Fruit fly (Drosophila melanogaster): ENCODE data around the gene kst.

kst gene

DNA sequence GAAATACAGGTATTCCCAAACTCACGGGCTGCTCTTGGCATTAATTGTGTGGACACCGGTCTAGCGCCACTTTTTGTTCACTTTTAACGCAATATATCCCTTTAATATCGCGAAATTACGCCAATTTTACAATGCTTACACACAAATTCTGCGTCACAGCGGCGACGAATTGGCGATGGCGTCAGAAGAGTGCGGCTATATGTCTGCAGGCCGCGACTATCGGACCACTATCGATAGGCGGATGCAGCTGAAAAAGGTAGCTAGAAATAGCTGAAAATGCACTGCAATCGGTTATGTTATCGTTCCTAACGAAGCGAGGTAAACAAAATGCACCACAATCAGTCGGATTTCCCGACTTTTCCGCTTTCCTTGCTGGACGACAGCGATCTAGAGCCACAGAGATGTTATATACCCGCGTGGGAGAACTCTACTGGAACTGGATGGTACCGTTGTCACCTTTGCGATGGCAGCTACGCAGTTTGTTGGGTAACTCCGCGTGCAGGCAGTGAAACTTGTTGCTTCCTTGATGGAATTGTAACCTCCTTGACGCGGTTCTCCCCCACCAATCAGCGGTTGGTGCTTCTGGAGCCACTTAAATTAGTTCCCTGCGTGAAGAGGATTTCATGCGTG is 37.4 kb downstream of the kst start, which contains the start of the genes Ythdc1 and CG12010 (continued):
- TF ChIP-seq CG3407 (GFP tag; optimal IDR thresholded peaks at IDR 0.05) (no peak), Ssrp (tag; optimal IDR thresholded peaks at IDR 0.05) (no peak), CG1792 (GFP tag; optimal IDR thresholded peaks at IDR 0.05) (no peak), CG11504 (tag; optimal IDR thresholded peaks at IDR 0.05) (no peak), klu (GFP tag; IDR thresholded peaks at IDR 0.05) (peak; percentile 6; the same call in 1 of the 2 replicates), CG32532 (GFP tag; IDR thresholded peaks at IDR 0.05) (peak; percentile 43; the same call in 1 of the 2 replicates), CG7963 (GFP tag; IDR thresholded peaks at IDR 0.05; ENCODE audit: partially characterized antibody) (peak; percentile 95), CG17912 (GFP tag; optimal IDR thresholded peaks at IDR 0.05) (peak; percentile 23), CG9797 (GFP tag; optimal IDR thresholded peaks at IDR 0.05) (peak; percentile 41), CG12236 (GFP tag; optimal IDR thresholded peaks at IDR 0.05) (no peak), MBD-R2 (GFP tag; IDR thresholded peaks at IDR 0.05) (peak; percentile 91), stwl (tag; optimal IDR thresholded peaks at IDR 0.05) (peak; percentile 77), bbx (GFP tag; IDR thresholded peaks at IDR 0.05; ENCODE audit: partially characterized antibody) (peak; percentile 93), al (GFP tag; IDR thresholded peaks at IDR 0.05) (no peak), Ets97D (GFP tag; optimal IDR thresholded peaks at IDR 0.05) (peak; percentile 30), corto (GFP tag; optimal IDR thresholded peaks at IDR 0.05) (no peak), CG3838 (GFP tag; optimal IDR thresholded peaks at IDR 0.05) (no peak), pzg (GFP tag; optimal IDR thresholded peaks at IDR 0.05) (peak; percentile 92), vvl (GFP tag; IDR thresholded peaks at IDR 0.05) (peak; percentile 36; the same call in 1 of the 2 replicates), CG9817 (tag; optimal IDR thresholded peaks at IDR 0.05) (no peak), MESR4 (GFP tag; optimal IDR thresholded peaks at IDR 0.05) (peak; percentile 95), otp (GFP tag; IDR thresholded peaks at IDR 0.05) (no peak), tna (GFP tag; IDR thresholded peaks at IDR 0.05; ENCODE audit: partially characterized antibody) (peak; percentile 90), CG12299 (tag; optimal IDR thresholded peaks at IDR 0.05) (no peak), CG14710 (tag; optimal IDR thresholded peaks at IDR 0.05) (peak; percentile 63), chm (GFP tag; IDR thresholded peaks at IDR 0.05) (no peak), CG4424 (GFP tag; optimal IDR thresholded peaks at IDR 0.05) (no peak), Fer1 (GFP tag; optimal IDR thresholded peaks at IDR 0.05) (peak; percentile 38), Asciz (GFP tag; optimal IDR thresholded peaks at IDR 0.05) (no peak), Sry-δ (GFP tag; optimal IDR thresholded peaks at IDR 0.05) (peak; percentile 82), CG18262 (tag; optimal IDR thresholded peaks at IDR 0.05) (no peak), Jarid2 (GFP tag; optimal IDR thresholded peaks at IDR 0.05) (no peak), fd96Cb (tag; optimal IDR thresholded peaks at IDR 0.05) (no peak), CG8281 (tag; optimal IDR thresholded peaks at IDR 0.05) (no peak), Awh (GFP tag; IDR thresholded peaks at IDR 0.05) (no peak), Side (GFP tag; optimal IDR thresholded peaks at IDR 0.05) (no peak), CG2116 (GFP tag; optimal IDR thresholded peaks at IDR 0.05) (peak; percentile 76), CG31224 (GFP tag; IDR thresholded peaks at IDR 0.05) (no peak), tll (GFP tag; optimal IDR thresholded peaks at IDR 0.05) (no peak), nerfin-2 (GFP tag; IDR thresholded peaks at IDR 0.05; ENCODE audit: partially characterized antibody) (peak; percentile 96), Dll (GFP tag; IDR thresholded peaks at IDR 0.05; ENCODE audit: partially characterized antibody) (peak; percentile 89), CG13424 (tag; optimal IDR thresholded peaks at IDR 0.05) (no peak), Doc2 (GFP tag; IDR thresholded peaks at IDR 0.05) (no peak), CG4707 (GFP tag; optimal IDR thresholded peaks at IDR 0.05) (no peak), Dp (GFP tag; optimal IDR thresholded peaks at IDR 0.05) (peak; percentile 58), CG11560 (tag; IDR thresholded peaks at IDR 0.05) (peak; percentile 72; the same call in 1 of the 3 replicates), CG31365 (tag; optimal IDR thresholded peaks at IDR 0.05) (no peak), Dbx (GFP tag; IDR thresholded peaks at IDR 0.05) (peak; percentile 53; the same call in 2 of the 3 replicates), bigmax (GFP tag; optimal IDR thresholded peaks at IDR 0.05) (no peak)
